Worm (Caenorhabditis elegans): ENCODE data around the gene tmd-2.

DNA sequence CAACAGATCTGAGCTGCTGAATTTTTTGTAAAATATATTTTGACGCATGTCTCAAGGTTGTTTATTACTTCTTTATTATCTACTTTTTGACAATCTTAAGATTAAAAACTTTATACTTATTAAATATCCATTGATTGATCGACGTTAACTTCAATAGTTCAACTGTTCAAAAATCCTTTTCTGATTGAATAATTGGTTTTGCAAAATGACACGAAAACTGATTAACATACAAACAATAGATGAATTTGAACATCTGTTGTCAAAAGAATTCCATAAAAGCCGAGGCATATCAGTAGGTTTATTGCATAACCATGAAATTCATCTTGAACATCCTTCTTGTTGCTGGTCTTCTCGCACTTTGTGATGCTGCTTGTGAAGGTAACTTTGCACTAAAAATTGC lies 23.2 kb upstream of the tmd-2 start, which contains the start of gene W02D7.12:
- TF ChIP-seq nhr-21 (tag; optimal IDR thresholded peaks at IDR 0.05) (no peak), F13H6.1 (tag; optimal IDR thresholded peaks at IDR 0.05) (no peak), peb-1 (tag; optimal IDR thresholded peaks at IDR 0.05) (no peak), nhr-12 (tag; optimal IDR thresholded peaks at IDR 0.05) (no peak), nhr-11 (tag; optimal IDR thresholded peaks at IDR 0.05) (no peak), ceh-82 (tag; optimal IDR thresholded peaks at IDR 0.05) (no peak), fos-1 (tag; optimal IDR thresholded peaks at IDR 0.05) (no peak), ztf-4 (tag; optimal IDR thresholded peaks at IDR 0.05) (no peak), elt-1 (tag; optimal IDR thresholded peaks at IDR 0.05) (no peak)
